Worm (Caenorhabditis elegans): Measurements from ENCODE around the gene gex-3.

The gex-3 gene

ce11 chrIV:12417536-12418195 lies 13.4 kb downstream of the gex-3 start, which contains the start of gene F08G5.3 (continued):
- peak; percentile 58 for TF ChIP-seq athp-1 (tag; optimal IDR thresholded peaks at IDR 0.05)
- peak; percentile 74 for TF ChIP-seq snpc-1.3 (tag; optimal IDR thresholded peaks at IDR 0.05; ENCODE audit: insufficient read depth)
- peak; percentile 66; the same call in 1 of the 2 replicates for TF ChIP-seq ztf-28 (GFP tag; IDR thresholded peaks at IDR 0.05)
- peak; percentile 47 for TF ChIP-seq chd-7 (tag; optimal IDR thresholded peaks at IDR 0.05)
- peak; percentile 82 for TF ChIP-seq mes-4 (tag; optimal IDR thresholded peaks at IDR 0.05)
- no peak for TF ChIP-seq F57A8.1 (GFP tag; optimal IDR thresholded peaks at IDR 0.05)
- TF ChIP-seq aptf-2 (GFP tag; conservative IDR thresholded peaks at IDR 0.05) = no peak
- no peak for TF ChIP-seq atf-7 (tag; optimal IDR thresholded peaks at IDR 0.05)
- peak; percentile 73 for TF ChIP-seq zim-3 (tag; optimal IDR thresholded peaks at IDR 0.05)
- TF ChIP-seq lin-35 (GFP tag; optimal IDR thresholded peaks at IDR 0.05) = peak in 1 of 3 experiments; percentile 77
- peak; percentile 47 for TF ChIP-seq fkh-3 (tag; optimal IDR thresholded peaks at IDR 0.05)
- TF ChIP-seq ztf-22 (GFP tag; optimal IDR thresholded peaks at IDR 0.05) = no peak
- TF ChIP-seq nhr-179 (tag; optimal IDR thresholded peaks at IDR 0.05) = no peak
- TF ChIP-seq madf-3 (GFP tag; IDR thresholded peaks at IDR 0.05) = 0 out of 2 replicates have a peak, but pooled peaks have one; percentile 47
- TF ChIP-seq F23B12.7 (tag; optimal IDR thresholded peaks at IDR 0.05; ENCODE audit: insufficient read depth) = peak; percentile 73
- no peak for TF ChIP-seq ama-1 (optimal IDR thresholded peaks at IDR 0.05)
- TF ChIP-seq ama-1 (GFP tag; optimal IDR thresholded peaks at IDR 0.05) = peak; percentile 70 to 73
- peak; percentile 70 for TF ChIP-seq cebp-1 (GFP tag; IDR thresholded peaks at IDR 0.05)
- TF ChIP-seq cebp-1 (tag; optimal IDR thresholded peaks at IDR 0.05) = peak; percentile 85
- TF ChIP-seq egl-44 (GFP tag; IDR thresholded peaks at IDR 0.05) = peak; percentile 27; the same call in 1 of the 2 replicates
- peak; percentile 95 for TF ChIP-seq rpc-1 (optimal IDR thresholded peaks at IDR 0.05)
- peak; percentile 95 for TF ChIP-seq rpc-1 (tag; optimal IDR thresholded peaks at IDR 0.05)
- TF ChIP-seq tlf-1 (GFP tag; optimal IDR thresholded peaks at IDR 0.05) = peak; percentile 48
- no peak for TF ChIP-seq F10E7.11 (tag; optimal IDR thresholded peaks at IDR 0.05)
- TF ChIP-seq snpc-3.4 (tag; optimal IDR thresholded peaks at IDR 0.05) = peak; percentile 71
- no peak for TF ChIP-seq Y53G8AR.9 (GFP tag; conservative IDR thresholded peaks at IDR 0.05)
- TF ChIP-seq cebp-2 (GFP tag; IDR thresholded peaks at IDR 0.05) = peak; percentile 90; the same call in 1 of the 2 replicates
- peak; percentile 67 for TF ChIP-seq hrde-1 (tag; optimal IDR thresholded peaks at IDR 0.05; ENCODE audit: borderline replicate concordance)
- no peak for TF ChIP-seq sdz-38 (tag; optimal IDR thresholded peaks at IDR 0.05)
- TF ChIP-seq unc-62 (GFP tag; optimal IDR thresholded peaks at IDR 0.05) = no peak
- TF ChIP-seq B0019.2 (GFP tag; conservative IDR thresholded peaks at IDR 0.05) = peak; percentile 60; the same call in 1 of the 2 replicates
- peak; percentile 67 for TF ChIP-seq hmg-1.2 (GFP tag; IDR thresholded peaks at IDR 0.05)
- 0 out of 2 replicates have a peak, but pooled peaks have one; percentile 28 for TF ChIP-seq ceh-100 (GFP tag; IDR thresholded peaks at IDR 0.05)
- TF ChIP-seq hsf-1 (GFP tag; IDR thresholded peaks at IDR 0.05) = peak; percentile 57; the same call in 1 of the 2 replicates
- TF ChIP-seq ceh-91 (GFP tag; IDR thresholded peaks at IDR 0.05) = no peak
- TF ChIP-seq attf-3 (GFP tag; conservative IDR thresholded peaks at IDR 0.05) = peak; percentile 42; the same call in 1 of the 2 replicates
- peak; percentile 84 for TF ChIP-seq nfyb-1 (GFP tag; IDR thresholded peaks at IDR 0.05)
- TF ChIP-seq nfya-1 (tag; optimal IDR thresholded peaks at IDR 0.05; ENCODE audit: borderline replicate concordance, insufficient read depth) = no peak
- TF ChIP-seq Y53F4B.3 (GFP tag; IDR thresholded peaks at IDR 0.05) = 0 out of 2 replicates have a peak, but pooled peaks have one; percentile 43
- peak; percentile 81 for TF ChIP-seq B0261.1 (tag; optimal IDR thresholded peaks at IDR 0.05)
- peak; percentile 58 for TF ChIP-seq lin-40 (tag; optimal IDR thresholded peaks at IDR 0.05)
- peak; percentile 88 for TF ChIP-seq him-1 (tag; optimal IDR thresholded peaks at IDR 0.05)
- TF ChIP-seq Y79H2A.3 (GFP tag; conservative IDR thresholded peaks at IDR 0.05) = no peak
- peak; percentile 63 for TF ChIP-seq attf-5 (GFP tag; optimal IDR thresholded peaks at IDR 0.05)
- peak; percentile 38 for TF ChIP-seq hlh-12 (tag; optimal IDR thresholded peaks at IDR 0.05)
- peak; percentile 22; the same call in 1 of the 2 replicates for TF ChIP-seq rcor-1 (GFP tag; IDR thresholded peaks at IDR 0.05)
- peak; percentile 52; the same call in 1 of the 2 replicates for TF ChIP-seq F33H1.4 (GFP tag; IDR thresholded peaks at IDR 0.05)

Data from whole organism, young adult.